Worm (Caenorhabditis elegans) whole organism, L1 larva: ENCODE data around the gene fbxb-38.

ENCODE experiments used
- ceh-82 ChIP-seq, 3 experiments: fragments of 150-350 bp in 1 of 3; sonication (generic microtip) in 2 of 3; optimal IDR thresholded peaks; 2 replicates each; lab custom pipeline; 2014 to 2017; ENCODE audit warnings: missing biosample characterization in 3 of 3, missing genetic modification characterization in 3 of 3
- ces-1 ChIP-seq: fragments of 150-350 bp; optimal IDR thresholded peaks from 2 replicates; lab custom pipeline; 2014; ENCODE audit warnings: missing biosample characterization, missing genetic modification reagents, missing genetic modification characterization
- egl-27 ChIP-seq, 2 experiments: fragments of 150-350 bp in 1 of 2; sonication (generic microtip); optimal IDR thresholded peaks; 3 replicates each; lab custom pipeline; 2017 to 2018; ENCODE audit warnings: missing biosample characterization in 2 of 2, missing genetic modification characterization in 2 of 2, missing genetic modification reagents in 2 of 2
- mdl-1 ChIP-seq, 2 experiments: fragments of 150-350 bp; optimal IDR thresholded peaks; 2 replicates each; lab custom pipeline; 2014 to 2017; ENCODE audit warnings: missing biosample characterization in 2 of 2, missing genetic modification characterization in 2 of 2, inconsistent platforms in 1 of 2
- nhr-20 ChIP-seq: sonication (generic microtip); optimal IDR thresholded peaks from 2 replicates; lab custom pipeline; 2016; ENCODE audit warnings: mild to moderate bottlenecking, missing genetic modification characterization, missing compliant biosample characterization
- unc-130 ChIP-seq: fragments of 150-350 bp; optimal IDR thresholded peaks from 2 replicates; lab custom pipeline; 2017; ENCODE audit warnings: missing biosample characterization, missing genetic modification characterization, inconsistent platforms
- unc-62 ChIP-seq: fragments of 150-350 bp; optimal IDR thresholded peaks from 2 replicates; lab custom pipeline; 2014; ENCODE audit warnings: missing biosample characterization, missing genetic modification reagents, missing genetic modification characterization
- xbp-1 ChIP-seq: sonication (generic microtip); optimal IDR thresholded peaks from 2 replicates; lab custom pipeline; 2016; ENCODE audit warnings: missing genetic modification characterization, missing compliant biosample characterization

DNA sequence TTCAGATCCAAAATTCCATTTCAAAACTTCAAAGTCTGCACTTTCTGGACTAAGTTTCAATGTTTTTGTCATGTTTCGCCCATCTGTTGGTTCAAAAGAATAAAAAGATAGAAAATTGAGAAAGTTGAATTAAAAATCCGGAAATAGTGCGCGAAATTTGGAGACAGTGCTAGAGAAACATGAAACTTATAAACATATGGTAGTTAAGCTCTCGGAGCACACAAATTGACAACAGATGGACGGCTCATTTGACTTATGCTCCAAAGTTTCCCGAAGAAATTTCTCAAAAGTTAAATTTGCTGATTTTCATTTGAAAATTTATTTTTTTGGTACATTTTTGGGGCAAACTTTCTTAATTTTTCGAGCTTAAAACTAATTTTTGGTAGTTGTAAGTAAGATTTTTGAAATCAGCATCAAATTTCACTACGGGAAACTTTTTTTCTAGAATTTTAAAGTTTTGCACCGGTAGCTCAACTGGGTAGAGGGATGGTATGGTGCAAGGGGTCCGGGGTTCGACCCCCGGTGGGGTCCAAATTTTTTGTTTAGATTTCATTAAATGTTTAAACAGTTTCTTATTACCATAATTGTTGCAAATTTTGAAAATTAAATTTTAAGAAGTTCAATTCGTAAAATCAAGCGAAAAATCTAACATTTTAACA is 37.6 kb upstream of the fbxb-38 start:
- no peak for TF ChIP-seq egl-27 (tag; optimal IDR thresholded peaks at IDR 0.05; lab: Kevin White, UChicago)
- no peak for TF ChIP-seq unc-130
- TF ChIP-seq ces-1 (GFP tag; lab: Kevin White, UChicago): no peak
- TF ChIP-seq ceh-82 (tag; optimal IDR thresholded peaks at IDR 0.05; lab: Kevin White, UChicago): no peak
- TF ChIP-seq mdl-1 (tag; optimal IDR thresholded peaks at IDR 0.05; lab: Kevin White, UChicago): no peak
- TF ChIP-seq unc-62 (GFP tag; lab: Kevin White, UChicago): no peak
- TF ChIP-seq nhr-20 (tag; lab: Kevin White, UChicago): no peak
- TF ChIP-seq xbp-1 (tag; lab: Kevin White, UChicago): no peak
